Worm (Caenorhabditis elegans) whole organism, L1 larva: ENCODE measurements around the gene sup-36.

Experiments used
- ama-1 ChIP-seq: fragments of 150-350 bp; optimal IDR thresholded peaks from 2 replicates; lab custom pipeline; 2014
- hlh-17 ChIP-seq: fragments of 200-800 bp; sonication (Bioruptor generic); optimal IDR thresholded peaks from 2 replicates; lab custom pipeline; 2018; ENCODE audit warnings: missing genetic modification characterization, mild to moderate bottlenecking, missing compliant biosample characterization, moderate library complexity, borderline replicate concordance
- lin-39 ChIP-seq: fragments of 150-350 bp; optimal IDR thresholded peaks from 2 replicates; lab custom pipeline; 2014; ENCODE audit warnings: missing biosample characterization, missing genetic modification reagents, missing genetic modification characterization
- nhr-237 ChIP-seq: fragments of 150-350 bp; optimal IDR thresholded peaks from 2 replicates; lab custom pipeline; 2014; ENCODE audit warnings: missing biosample characterization, missing genetic modification characterization
- snpc-4 ChIP-seq: fragments of 150-350 bp; optimal IDR thresholded peaks from 2 replicates; lab custom pipeline; 2014; ENCODE audit warnings: missing biosample characterization, missing genetic modification characterization
- unc-130 ChIP-seq: fragments of 150-350 bp; optimal IDR thresholded peaks from 2 replicates; lab custom pipeline; 2017; ENCODE audit warnings: missing biosample characterization, missing genetic modification characterization, inconsistent platforms
- unc-62 ChIP-seq: fragments of 150-350 bp; optimal IDR thresholded peaks from 2 replicates; lab custom pipeline; 2014; ENCODE audit warnings: missing biosample characterization, missing genetic modification reagents, missing genetic modification characterization

DNA sequence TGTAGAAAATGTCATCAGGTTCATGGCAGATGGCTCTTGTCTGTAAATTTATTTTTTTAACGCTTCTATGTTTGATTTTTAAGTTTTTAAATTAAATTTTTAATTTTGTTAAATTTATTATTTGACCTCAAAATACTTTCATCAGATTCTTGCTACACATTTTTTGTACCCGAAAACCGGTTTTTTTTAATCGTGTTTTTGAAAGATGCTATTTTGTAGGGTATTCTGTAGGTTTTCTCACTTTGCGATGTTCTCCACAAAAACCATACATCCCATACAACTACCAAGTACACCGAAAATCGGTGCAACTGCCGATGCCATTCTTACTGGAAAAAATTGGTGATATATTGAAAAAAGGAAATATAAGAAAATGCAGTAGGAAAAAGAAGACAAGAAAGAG, 4.4 kb downstream of the sup-36 start, which contains the start of gene nstp-2:
- TF ChIP-seq lin-39 (tag; lab: Kevin White, UChicago): no peak
- no peak for TF ChIP-seq unc-62 (GFP tag; lab: Kevin White, UChicago)
- no peak for TF ChIP-seq snpc-4 (tag; lab: Kevin White, UChicago)
- no peak for TF ChIP-seq nhr-237 (tag; lab: Kevin White, UChicago)
- TF ChIP-seq hlh-17 (GFP tag; lab: Kevin White, UChicago): no peak
- TF ChIP-seq unc-130 (tag; lab: Kevin White, UChicago): no peak
- TF ChIP-seq ama-1: no peak
